Worm (Caenorhabditis elegans) whole organism, young adult: ENCODE measurements around the gene npr-29.
A peak's percentile ranks its signal among the peaks of the same experiment; 100 is the strongest.

Experiments
- B0019.2 ChIP-seq: fragments of 200-800 bp; sonication (Bioruptor generic); conservative IDR thresholded peaks from 2 replicates; pipeline ENCODE4 v1.3.6; 2022; ENCODE audit warnings: missing genetic modification reagents, missing genetic modification characterization, missing compliant biosample characterization
- F22D6.2 ChIP-seq: sonication (generic microtip); optimal IDR thresholded peaks from 2 replicates; lab custom pipeline; 2016; ENCODE audit warnings: mild to moderate bottlenecking, missing genetic modification characterization, missing compliant biosample characterization
- F57A8.1 ChIP-seq: fragments of 200-800 bp; sonication (Bioruptor generic); optimal IDR thresholded peaks from 2 replicates; lab custom pipeline; 2018; ENCODE audit warnings: mild to moderate bottlenecking, missing genetic modification characterization, moderate library complexity, missing compliant biosample characterization
- K12H6.12 ChIP-seq: fragments of 200-800 bp; sonication (Bioruptor generic); optimal IDR thresholded peaks from 2 replicates; lab custom pipeline; 2018; ENCODE audit warnings: mild to moderate bottlenecking, missing genetic modification characterization, missing compliant biosample characterization
- T26A5.8 ChIP-seq: sonication (generic microtip); optimal IDR thresholded peaks from 2 replicates; lab custom pipeline; 2016; ENCODE audit warnings: missing genetic modification characterization, missing compliant biosample characterization
- Y56A3A.18 ChIP-seq: fragments of 200-800 bp; sonication (Bioruptor generic); IDR thresholded peaks from 2 replicates; pipeline ENCODE4 v1.3.6; 2022; ENCODE audit warnings: missing genetic modification reagents, missing genetic modification characterization, missing compliant biosample characterization
- Y95B8A.8 ChIP-seq: fragments of 200-800 bp; sonication (Bioruptor generic); IDR thresholded peaks from 2 replicates; pipeline ENCODE4 v1.3.6; 2022; ENCODE audit warnings: missing genetic modification reagents, missing genetic modification characterization, missing compliant biosample characterization
- ZK185.1 ChIP-seq: sonication (generic microtip); optimal IDR thresholded peaks from 2 replicates; lab custom pipeline; 2016; ENCODE audit warnings: mild to moderate bottlenecking, missing genetic modification characterization, missing compliant biosample characterization; ENCODE audit not compliant: poor library complexity, severe bottlenecking
- aptf-2 ChIP-seq: fragments of 200-800 bp; sonication (Bioruptor generic); conservative IDR thresholded peaks from 2 replicates; pipeline ENCODE4 v1.3.6; 2022; ENCODE audit warnings: missing genetic modification reagents, missing genetic modification characterization, missing compliant biosample characterization
- aptf-3 ChIP-seq: fragments of 200-800 bp; sonication (Bioruptor generic); IDR thresholded peaks from 2 replicates; pipeline ENCODE4 v1.3.6; 2022; ENCODE audit warnings: missing genetic modification characterization, missing compliant biosample characterization
- athp-1 ChIP-seq: sonication (generic microtip); optimal IDR thresholded peaks from 2 replicates; lab custom pipeline; 2017; ENCODE audit warnings: mild to moderate bottlenecking, missing genetic modification characterization, missing compliant biosample characterization
- attf-5 ChIP-seq: fragments of 200-800 bp; sonication (Bioruptor generic); optimal IDR thresholded peaks from 2 replicates; lab custom pipeline; 2018; ENCODE audit warnings: mild to moderate bottlenecking, missing genetic modification characterization, missing compliant biosample characterization
- bed-1 ChIP-seq: fragments of 200-800 bp; sonication (Bioruptor generic); IDR thresholded peaks from 2 replicates; pipeline ENCODE4 v1.3.6; 2022; ENCODE audit warnings: missing genetic modification reagents, missing genetic modification characterization, missing compliant biosample characterization
- cebp-1 ChIP-seq, 2 experiments: fragments of 200-800 bp in 1 of 2; sonication (Bioruptor generic) in 1 of 2; sonication (generic microtip) in 1 of 2; IDR thresholded peaks in 1 of 2; optimal IDR thresholded peaks in 1 of 2; 2 replicates each; pipeline versions ENCODE4 v1.3.6 to Lab custom; 2017 to 2022; ENCODE audit warnings: missing compliant biosample characterization in 2 of 2, missing genetic modification characterization in 2 of 2, mild to moderate bottlenecking in 1 of 2, missing genetic modification reagents in 1 of 2, moderate library complexity in 1 of 2
- cebp-2 ChIP-seq: fragments of 200-800 bp; sonication (Bioruptor generic); IDR thresholded peaks from 2 replicates; pipeline ENCODE4 v1.3.6; 2022; ENCODE audit warnings: missing genetic modification characterization, missing compliant biosample characterization
- ceh-27 ChIP-seq: fragments of 200-800 bp; sonication (Bioruptor generic); optimal IDR thresholded peaks from 2 replicates; lab custom pipeline; 2018; ENCODE audit warnings: mild to moderate bottlenecking, missing genetic modification characterization, moderate library complexity, missing compliant biosample characterization
- ceh-40 ChIP-seq: fragments of 200-800 bp; sonication (Bioruptor generic); IDR thresholded peaks from 2 replicates; pipeline ENCODE4 v1.3.6; 2022; ENCODE audit warnings: missing genetic modification characterization, missing compliant biosample characterization
- dpl-1 ChIP-seq: fragments of 150-350 bp; optimal IDR thresholded peaks from 2 replicates; lab custom pipeline; 2014; ENCODE audit warnings: missing biosample characterization, missing genetic modification reagents, missing genetic modification characterization
- efl-1 ChIP-seq: fragments of 150-350 bp; optimal IDR thresholded peaks from 2 replicates; lab custom pipeline; 2014; ENCODE audit warnings: missing biosample characterization, missing genetic modification reagents, missing genetic modification characterization
- egl-18 ChIP-seq: fragments of 200-800 bp; sonication (Bioruptor generic); IDR thresholded peaks from 2 replicates; pipeline ENCODE4 v1.3.6; 2022; ENCODE audit warnings: missing genetic modification reagents, missing genetic modification characterization, missing compliant biosample characterization
- egrh-3 ChIP-seq: fragments of 200-800 bp; sonication (Bioruptor generic); IDR thresholded peaks from 2 replicates; pipeline ENCODE4 v1.3.6; 2022; ENCODE audit warnings: missing genetic modification reagents, missing genetic modification characterization, missing compliant biosample characterization
- fkh-3 ChIP-seq: sonication (generic microtip); optimal IDR thresholded peaks from 2 replicates; lab custom pipeline; 2016; ENCODE audit warnings: mild to moderate bottlenecking, missing genetic modification characterization, missing compliant biosample characterization
- hlh-12 ChIP-seq: sonication (generic microtip); optimal IDR thresholded peaks from 2 replicates; lab custom pipeline; 2016; ENCODE audit warnings: missing genetic modification characterization, missing compliant biosample characterization
- hlh-26 ChIP-seq: fragments of 200-800 bp; sonication (Bioruptor generic); conservative IDR thresholded peaks from 2 replicates; pipeline ENCODE4 v1.3.6; 2022; ENCODE audit warnings: missing genetic modification reagents, missing genetic modification characterization, missing compliant biosample characterization
- hmg-20 ChIP-seq: fragments of 200-800 bp; sonication (Bioruptor generic); IDR thresholded peaks from 2 replicates; pipeline ENCODE4 v1.3.6; 2022; ENCODE audit warnings: missing genetic modification reagents, missing genetic modification characterization, missing compliant biosample characterization
- hsf-1 ChIP-seq: fragments of 200-800 bp; sonication (Bioruptor generic); IDR thresholded peaks from 2 replicates; pipeline ENCODE4 v1.3.6; 2022; ENCODE audit warnings: missing genetic modification reagents, missing genetic modification characterization, missing compliant biosample characterization
- let-526 ChIP-seq: fragments of 200-800 bp; sonication (Bioruptor generic); IDR thresholded peaks from 2 replicates; pipeline ENCODE4 v1.3.6; 2022; ENCODE audit warnings: missing genetic modification reagents, missing genetic modification characterization, missing compliant biosample characterization
- lin-26 ChIP-seq: fragments of 200-800 bp; sonication (Bioruptor generic); IDR thresholded peaks from 2 replicates; pipeline ENCODE4 v1.3.6; 2022; ENCODE audit warnings: missing genetic modification reagents, missing genetic modification characterization, missing compliant biosample characterization
- lin-54 ChIP-seq: fragments of 200-800 bp; sonication (Bioruptor generic); optimal IDR thresholded peaks from 2 replicates; lab custom pipeline; 2018; ENCODE audit warnings: mild to moderate bottlenecking, missing genetic modification characterization, missing compliant biosample characterization
- lsl-1 ChIP-seq: fragments of 200-800 bp; sonication (Bioruptor generic); optimal IDR thresholded peaks from 2 replicates; lab custom pipeline; 2018; ENCODE audit warnings: mild to moderate bottlenecking, missing genetic modification characterization, moderate library complexity, missing compliant biosample characterization
- lsy-27 ChIP-seq: sonication (generic microtip); optimal IDR thresholded peaks from 2 replicates; lab custom pipeline; 2017; ENCODE audit warnings: missing genetic modification characterization, mild to moderate bottlenecking, missing compliant biosample characterization, antibody characterized with exemption, missing genotype, borderline replicate concordance; ENCODE audit not compliant: insufficient read depth
- madf-10 ChIP-seq: sonication (generic microtip); optimal IDR thresholded peaks from 2 replicates; lab custom pipeline; 2016; ENCODE audit warnings: mild to moderate bottlenecking, missing genetic modification characterization, missing compliant biosample characterization
- madf-3 ChIP-seq: fragments of 200-800 bp; sonication (Bioruptor generic); IDR thresholded peaks from 2 replicates; pipeline ENCODE4 v1.3.6; 2022; ENCODE audit warnings: missing genetic modification reagents, missing genetic modification characterization, missing compliant biosample characterization
- mel-28 ChIP-seq: sonication (generic microtip); optimal IDR thresholded peaks from 2 replicates; lab custom pipeline; 2016; ENCODE audit warnings: borderline replicate concordance, mild to moderate bottlenecking, missing genetic modification characterization, missing compliant biosample characterization
- mes-4 ChIP-seq: sonication (generic microtip); optimal IDR thresholded peaks from 2 replicates; lab custom pipeline; 2016; ENCODE audit warnings: missing genotype, missing genetic modification characterization, missing compliant biosample characterization
- mxl-1 ChIP-seq: sonication (generic microtip); optimal IDR thresholded peaks from 2 replicates; lab custom pipeline; 2016; ENCODE audit warnings: missing genetic modification characterization, missing compliant biosample characterization
- nfya-2 ChIP-seq: fragments of 200-800 bp; sonication (Bioruptor generic); IDR thresholded peaks from 2 replicates; pipeline ENCODE4 v1.3.6; 2022; ENCODE audit warnings: missing genetic modification reagents, missing genetic modification characterization, missing compliant biosample characterization
- nfyb-1 ChIP-seq: fragments of 200-800 bp; sonication (Bioruptor generic); IDR thresholded peaks from 2 replicates; pipeline ENCODE4 v1.3.6; 2022; ENCODE audit warnings: missing genetic modification reagents, missing genetic modification characterization, missing compliant biosample characterization
- nhr-179 ChIP-seq: sonication (generic microtip); optimal IDR thresholded peaks from 2 replicates; lab custom pipeline; 2016; ENCODE audit warnings: mild to moderate bottlenecking, missing genetic modification characterization, missing compliant biosample characterization
- nhr-27 ChIP-seq: fragments of 200-800 bp; sonication (Bioruptor generic); optimal IDR thresholded peaks from 2 replicates; lab custom pipeline; 2018; ENCODE audit warnings: mild to moderate bottlenecking, missing genetic modification characterization, moderate library complexity, missing compliant biosample characterization
- nhr-80 ChIP-seq: sonication (generic microtip); optimal IDR thresholded peaks from 2 replicates; lab custom pipeline; 2016; ENCODE audit warnings: missing genetic modification characterization, missing compliant biosample characterization
- nhr-90 ChIP-seq: sonication (generic microtip); optimal IDR thresholded peaks from 2 replicates; lab custom pipeline; 2016; ENCODE audit warnings: missing genotype, mild to moderate bottlenecking, missing genetic modification characterization, missing compliant biosample characterization
- pbrm-1 ChIP-seq: fragments of 200-800 bp; sonication (Bioruptor generic); IDR thresholded peaks from 2 replicates; pipeline ENCODE4 v1.3.6; 2022; ENCODE audit warnings: missing genetic modification reagents, missing genetic modification characterization, missing compliant biosample characterization
- rpc-1 ChIP-seq, 2 experiments: fragments of 150-350 bp in 1 of 2; sonication (generic microtip) in 1 of 2; optimal IDR thresholded peaks; 2 replicates each; lab custom pipeline; 2014 to 2018; ENCODE audit warnings: missing biosample characterization in 1 of 2, missing genetic modification characterization in 1 of 2, missing genetic modification reagents in 1 of 2, missing genotype in 1 of 2
- sdz-38 ChIP-seq: sonication (generic microtip); optimal IDR thresholded peaks from 2 replicates; lab custom pipeline; 2016; ENCODE audit warnings: missing genotype, missing genetic modification characterization, missing compliant biosample characterization
- sea-2 ChIP-seq: fragments of 200-800 bp; sonication (Bioruptor generic); IDR thresholded peaks from 2 replicates; pipeline ENCODE4 v1.3.6; 2022; ENCODE audit warnings: missing genetic modification characterization, missing compliant biosample characterization
- snpc-3.4 ChIP-seq: sonication (generic microtip); optimal IDR thresholded peaks from 2 replicates; lab custom pipeline; 2017; ENCODE audit warnings: missing genetic modification characterization, mild to moderate bottlenecking, missing compliant biosample characterization, antibody characterized with exemption, moderate library complexity, missing genotype, missing genetic modification reagents
- sptf-2 ChIP-seq: fragments of 200-800 bp; sonication (Bioruptor generic); optimal IDR thresholded peaks from 2 replicates; lab custom pipeline; 2018; ENCODE audit warnings: mild to moderate bottlenecking, missing genetic modification characterization, missing compliant biosample characterization
- ztf-28 ChIP-seq: fragments of 200-800 bp; sonication (Bioruptor generic); IDR thresholded peaks from 2 replicates; pipeline ENCODE4 v1.3.6; 2022; ENCODE audit warnings: missing genetic modification reagents, missing genetic modification characterization, missing compliant biosample characterization

Gene npr-29

ce11 chrIII:9228722-9229121, 13.5 kb upstream of the npr-29 start, which contains the start of gene rnr-1:
Gene rnr-1 (minus strand): TSS chrIII:9228798.
- no peak for TF ChIP-seq ceh-40 (GFP tag; lab: Robert Waterston, UW)
- no peak for TF ChIP-seq F22D6.2 (tag; lab: Kevin White, UChicago)
- no peak for TF ChIP-seq rpc-1 (optimal IDR thresholded peaks at IDR 0.05; lab: Kevin White, UChicago)
- no peak for TF ChIP-seq rpc-1 (tag; optimal IDR thresholded peaks at IDR 0.05; lab: Kevin White, UChicago)
- no peak for TF ChIP-seq madf-3
- no peak for TF ChIP-seq hmg-20 (GFP tag; lab: Robert Waterston, UW)
- TF ChIP-seq nfya-2 = no peak
- peak; percentile 39; the same call in 1 of the 2 replicates for TF ChIP-seq pbrm-1 (GFP tag; lab: Robert Waterston, UW)
- no peak for TF ChIP-seq cebp-2 (GFP tag; lab: Robert Waterston, UW)
- no peak for TF ChIP-seq mel-28 (tag; lab: Kevin White, UChicago)
- no peak for TF ChIP-seq bed-1 (GFP tag; lab: Robert Waterston, UW)
- no peak for TF ChIP-seq sptf-2
- no peak for TF ChIP-seq let-526 (GFP tag; lab: Robert Waterston, UW)
- no peak for TF ChIP-seq hlh-26 (GFP tag; lab: Robert Waterston, UW)
- no peak for TF ChIP-seq Y95B8A.8 (GFP tag; lab: Robert Waterston, UW)
- TF ChIP-seq efl-1 (GFP tag; lab: Kevin White, UChicago) = peak; percentile 93
- no peak for TF ChIP-seq ztf-28 (GFP tag; lab: Robert Waterston, UW)
- TF ChIP-seq snpc-3.4 (tag; lab: Kevin White, UChicago) = peak; percentile 93
- TF ChIP-seq sea-2 (GFP tag; lab: Robert Waterston, UW) = no peak
- no peak for TF ChIP-seq nhr-179 (tag; lab: Kevin White, UChicago)
- peak; percentile 73 for TF ChIP-seq dpl-1
- no peak for TF ChIP-seq hlh-12
- TF ChIP-seq ceh-27 (GFP tag; lab: Kevin White, UChicago) = no peak
- no peak for TF ChIP-seq sdz-38 (tag; lab: Kevin White, UChicago)
- TF ChIP-seq lsy-27 (tag; lab: Kevin White, UChicago) = no peak
- TF ChIP-seq mxl-1 (tag; lab: Kevin White, UChicago) = no peak
- no peak for TF ChIP-seq athp-1 (tag; lab: Kevin White, UChicago)
- no peak for TF ChIP-seq madf-10 (tag; lab: Kevin White, UChicago)
- no peak for TF ChIP-seq K12H6.12
- TF ChIP-seq nhr-80 = no peak
- no peak for TF ChIP-seq nhr-27
- TF ChIP-seq B0019.2 (GFP tag; lab: Robert Waterston, UW) = 0 out of 2 replicates have a peak, but pooled peaks have one; percentile 16
- TF ChIP-seq egrh-3 = no peak
- TF ChIP-seq attf-5 (GFP tag; lab: Kevin White, UChicago) = no peak
- no peak for TF ChIP-seq lin-26 (GFP tag; lab: Robert Waterston, UW)
- TF ChIP-seq lsl-1 (GFP tag; lab: Kevin White, UChicago) = peak; percentile 99
- no peak for TF ChIP-seq fkh-3 (tag; lab: Kevin White, UChicago)
- TF ChIP-seq Y56A3A.18 (GFP tag; lab: Robert Waterston, UW) = no peak
- no peak for TF ChIP-seq aptf-2
- no peak for TF ChIP-seq T26A5.8 (tag; lab: Kevin White, UChicago)
- peak; percentile 71 for TF ChIP-seq hsf-1 (GFP tag; lab: Robert Waterston, UW)
- TF ChIP-seq lin-54 (GFP tag; lab: Kevin White, UChicago) = peak; percentile 54
- no peak for TF ChIP-seq mes-4 (tag; lab: Kevin White, UChicago)
- TF ChIP-seq F57A8.1 (GFP tag; lab: Kevin White, UChicago) = no peak
- no peak for TF ChIP-seq nfyb-1 (GFP tag; lab: Robert Waterston, UW)
- TF ChIP-seq egl-18 (GFP tag; lab: Robert Waterston, UW) = no peak
- TF ChIP-seq cebp-1 (GFP tag; IDR thresholded peaks at IDR 0.05; lab: Robert Waterston, UW) = no peak
- TF ChIP-seq cebp-1 (tag; optimal IDR thresholded peaks at IDR 0.05; lab: Kevin White, UChicago) = no peak
- TF ChIP-seq aptf-3 (GFP tag; lab: Robert Waterston, UW) = no peak
- no peak for TF ChIP-seq ZK185.1 (tag; lab: Kevin White, UChicago)
- TF ChIP-seq nhr-90 (tag; lab: Kevin White, UChicago) = no peak
